Worm (Caenorhabditis elegans) whole organism, L1 larva: ENCODE data around the gene fbxc-19.

Experiments
- ceh-82 ChIP-seq, 3 experiments: fragments of 150-350 bp in 1 of 3; sonication (generic microtip) in 2 of 3; optimal IDR thresholded peaks; 2 replicates each; lab custom pipeline; 2014 to 2017; ENCODE audit warnings: missing biosample characterization in 3 of 3, missing genetic modification characterization in 3 of 3
- hlh-17 ChIP-seq: fragments of 200-800 bp; sonication (Bioruptor generic); optimal IDR thresholded peaks from 2 replicates; lab custom pipeline; 2018; ENCODE audit warnings: missing genetic modification characterization, mild to moderate bottlenecking, missing compliant biosample characterization, moderate library complexity, borderline replicate concordance
- jun-1 ChIP-seq: fragments of 150-350 bp; optimal IDR thresholded peaks from 2 replicates; lab custom pipeline; 2014; ENCODE audit warnings: missing biosample characterization, missing genetic modification reagents, missing genetic modification characterization
- lin-35 ChIP-seq, 2 experiments: fragments of 150-350 bp; optimal IDR thresholded peaks; 2 replicates each; lab custom pipeline; 2014; ENCODE audit warnings: missing biosample characterization in 2 of 2, missing genetic modification characterization in 2 of 2, missing genetic modification reagents in 2 of 2
- lin-39 ChIP-seq: fragments of 150-350 bp; optimal IDR thresholded peaks from 2 replicates; lab custom pipeline; 2014; ENCODE audit warnings: missing biosample characterization, missing genetic modification reagents, missing genetic modification characterization
- mep-1 ChIP-seq: fragments of 150-350 bp; optimal IDR thresholded peaks from 2 replicates; lab custom pipeline; 2014; ENCODE audit warnings: missing biosample characterization, missing genetic modification characterization
- nhr-76 ChIP-seq: sonication (generic microtip); optimal IDR thresholded peaks from 2 replicates; lab custom pipeline; 2017; ENCODE audit warnings: missing biosample characterization, missing genetic modification characterization
- nhr-90 ChIP-seq: sonication (generic microtip); optimal IDR thresholded peaks from 2 replicates; lab custom pipeline; 2016; ENCODE audit warnings: mild to moderate bottlenecking, missing genetic modification characterization, missing compliant biosample characterization; ENCODE audit not compliant: poor library complexity
- snpc-4 ChIP-seq: fragments of 150-350 bp; optimal IDR thresholded peaks from 2 replicates; lab custom pipeline; 2014; ENCODE audit warnings: missing biosample characterization, missing genetic modification characterization
- unc-130 ChIP-seq: fragments of 150-350 bp; optimal IDR thresholded peaks from 2 replicates; lab custom pipeline; 2017; ENCODE audit warnings: missing biosample characterization, missing genetic modification characterization, inconsistent platforms

ce11 chrII:1786209-1786608, 34.1 kb upstream of the fbxc-19 start, which contains the start of gene C08F1.10:
- no peak for TF ChIP-seq unc-130 (tag; lab: Kevin White, UChicago)
- TF ChIP-seq mep-1: no peak
- TF ChIP-seq jun-1 (tag; lab: Kevin White, UChicago): no peak
- TF ChIP-seq snpc-4 (tag; lab: Kevin White, UChicago): no peak
- no peak for TF ChIP-seq lin-39 (tag; lab: Kevin White, UChicago)
- no peak for TF ChIP-seq hlh-17 (GFP tag; lab: Kevin White, UChicago)
- TF ChIP-seq nhr-90 (tag; lab: Kevin White, UChicago): no peak
- no peak for TF ChIP-seq nhr-76 (tag; lab: Kevin White, UChicago)
- no peak for TF ChIP-seq lin-35 (GFP tag; optimal IDR thresholded peaks at IDR 0.05; lab: Kevin White, UChicago)
- TF ChIP-seq ceh-82 (tag; optimal IDR thresholded peaks at IDR 0.05; lab: Kevin White, UChicago): no peak
